Fruit fly (Drosophila melanogaster): ENCODE data around the gene CAH8.

Gene CAH8

DNA sequence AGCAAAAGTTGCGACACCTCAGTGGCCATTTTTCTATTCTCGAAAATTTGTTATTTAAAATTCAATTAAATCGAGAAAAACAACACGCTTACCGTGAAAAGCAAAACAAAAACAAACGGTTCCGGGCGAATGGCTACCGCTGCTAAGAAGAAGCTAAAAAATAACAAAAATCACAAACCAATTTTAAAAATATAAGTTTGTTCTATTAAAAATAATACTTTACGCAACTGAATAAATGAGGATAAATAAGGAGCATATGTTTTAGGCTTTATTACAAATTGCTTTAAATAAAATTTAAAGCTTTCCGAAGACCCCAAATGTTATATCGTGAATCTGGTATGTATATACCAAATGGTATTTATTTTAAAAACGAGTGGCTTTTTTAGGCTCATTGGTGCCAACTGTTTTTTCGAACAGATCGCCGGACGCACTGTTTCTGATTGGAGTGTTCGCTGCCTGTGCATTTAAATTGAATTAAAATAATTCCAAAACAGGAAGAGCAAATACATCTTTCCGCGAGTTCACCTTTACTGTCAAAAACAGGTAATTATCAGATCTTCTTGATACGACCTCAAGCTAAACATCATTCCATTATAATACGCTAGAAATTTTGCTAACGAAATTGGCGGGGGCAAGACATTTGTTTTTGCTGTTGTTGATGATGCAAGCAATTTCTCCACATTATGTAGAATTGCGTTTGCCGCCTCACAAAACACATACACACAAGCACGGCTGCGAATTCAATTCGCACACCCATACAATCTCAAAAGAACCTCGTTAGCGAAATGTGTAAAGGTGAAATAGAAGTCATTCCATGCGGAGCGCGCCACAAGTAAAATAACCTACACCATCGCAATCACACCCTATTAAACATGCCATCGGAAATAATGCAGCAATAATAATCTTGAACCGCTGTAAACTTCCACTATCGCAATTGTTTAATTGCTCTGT is 22.1 kb downstream of the CAH8 start, which contains the start of the genes Polr3F and PyK (continued):
- TF ChIP-seq Fer3 (tag; optimal IDR thresholded peaks at IDR 0.05) (peak; percentile 40), Six4 (GFP tag; optimal IDR thresholded peaks at IDR 0.05) (no peak), crol (GFP tag; IDR thresholded peaks at IDR 0.05) (no peak), HmgD (GFP tag; optimal IDR thresholded peaks at IDR 0.05) (no peak), CG10462 (GFP tag; optimal IDR thresholded peaks at IDR 0.05) (no peak), CG7271 (tag; optimal IDR thresholded peaks at IDR 0.05) (no peak), psq (GFP tag; optimal IDR thresholded peaks at IDR 0.05) (no peak), MBD-R2 (GFP tag; IDR thresholded peaks at IDR 0.05) (peak; percentile 71; the same call in 1 of the 2 replicates), CG12104 (GFP tag; optimal IDR thresholded peaks at IDR 0.05) (peak; percentile 29), chinmo (GFP tag; IDR thresholded peaks at IDR 0.05; ENCODE audit: partially characterized antibody) (no peak), CG3847 (GFP tag; IDR thresholded peaks at IDR 0.05) (no peak), cas (GFP tag; IDR thresholded peaks at IDR 0.05) (no peak), CG10431 (GFP tag; optimal IDR thresholded peaks at IDR 0.05) (no peak), CG12942 (GFP tag; optimal IDR thresholded peaks at IDR 0.05) (no peak), CG13894 (tag; optimal IDR thresholded peaks at IDR 0.05) (no peak), sqz (GFP tag; optimal IDR thresholded peaks at IDR 0.05) (peak; percentile 33), Dbx (GFP tag; IDR thresholded peaks at IDR 0.05) (no peak), nerfin-2 (GFP tag; IDR thresholded peaks at IDR 0.05; ENCODE audit: partially characterized antibody) (no peak), usp (GFP tag; optimal IDR thresholded peaks at IDR 0.05) (no peak), D19B (GFP tag; optimal IDR thresholded peaks at IDR 0.05) (peak; percentile 6), CG12659 (GFP tag; optimal IDR thresholded peaks at IDR 0.05) (peak; percentile 53), GATAe (GFP tag; conservative IDR thresholded peaks at IDR 0.05) (no peak), Ets65A (GFP tag) (peak; percentile 23), bsh (GFP tag; optimal IDR thresholded peaks at IDR 0.05) (peak in 1 of 2 experiments; percentile 46), lab (GFP tag; optimal IDR thresholded peaks at IDR 0.05) (peak; percentile 43), CG10366 (GFP tag; IDR thresholded peaks at IDR 0.05) (no peak), corto (GFP tag; optimal IDR thresholded peaks at IDR 0.05) (no peak), CG12744 (GFP tag; optimal IDR thresholded peaks at IDR 0.05) (no peak), pan (optimal IDR thresholded peaks at IDR 0.05) (no peak), pan (GFP tag; optimal IDR thresholded peaks at IDR 0.05 in 1 of 2, IDR thresholded peaks at IDR 0.05 in 1 of 2) (no peak), gcm2 (GFP tag; optimal IDR thresholded peaks at IDR 0.05) (no peak), CG7928 (GFP tag; optimal IDR thresholded peaks at IDR 0.05) (no peak), ranshi (GFP tag; IDR thresholded peaks at IDR 0.05) (no peak), sens (GFP tag) (peak; percentile 80), CG18764 (GFP tag; optimal IDR thresholded peaks at IDR 0.05) (no peak), CrebB (tag; optimal IDR thresholded peaks at IDR 0.05) (no peak), fd96Cb (tag; optimal IDR thresholded peaks at IDR 0.05) (no peak), tup (GFP tag; optimal IDR thresholded peaks at IDR 0.05) (no peak), ci (GFP tag; IDR thresholded peaks at IDR 0.05) (peak; percentile 33; the same call in 1 of the 3 replicates), wor (GFP tag; IDR thresholded peaks at IDR 0.05) (no peak), sim (GFP tag; IDR thresholded peaks at IDR 0.05) (no peak), kah (GFP tag; optimal IDR thresholded peaks at IDR 0.05) (no peak), bab2 (GFP tag; optimal IDR thresholded peaks at IDR 0.05) (no peak), dpn (GFP tag; optimal IDR thresholded peaks at IDR 0.05) (peak in 1 of 2 experiments; percentile 23), H15 (GFP tag; IDR thresholded peaks at IDR 0.05) (no peak), CG10959 (GFP tag; IDR thresholded peaks at IDR 0.05) (no peak), CG8944 (GFP tag; optimal IDR thresholded peaks at IDR 0.05) (no peak), CG3281 (GFP tag; optimal IDR thresholded peaks at IDR 0.05) (no peak), CG1647 (GFP tag; optimal IDR thresholded peaks at IDR 0.05) (no peak), Fer1 (GFP tag; optimal IDR thresholded peaks at IDR 0.05) (no peak)

All from whole organism, embryonic.